Worm (Caenorhabditis elegans) whole organism, L2 larva: ENCODE measurements around the gene T06A10.2.

Source experiments
- ama-1 ChIP-seq: fragments of 150-350 bp; optimal IDR thresholded peaks from 2 replicates; lab custom pipeline; 2018; ENCODE audit warnings: inconsistent platforms
- ceh-16 ChIP-seq: fragments of 150-350 bp; optimal IDR thresholded peaks from 2 replicates; lab custom pipeline; 2014; ENCODE audit warnings: missing biosample characterization, missing genetic modification characterization
- ceh-82 ChIP-seq: fragments of 150-350 bp; optimal IDR thresholded peaks from 2 replicates; lab custom pipeline; 2014; ENCODE audit warnings: missing biosample characterization, missing genetic modification characterization
- dmd-4 ChIP-seq: sonication (generic microtip); optimal IDR thresholded peaks from 2 replicates; lab custom pipeline; 2017; ENCODE audit warnings: missing biosample characterization, missing genetic modification characterization
- nhr-10 ChIP-seq: sonication (generic microtip); optimal IDR thresholded peaks from 2 replicates; lab custom pipeline; 2017; ENCODE audit warnings: missing biosample characterization, missing genetic modification characterization
- nhr-237 ChIP-seq: fragments of 150-350 bp; optimal IDR thresholded peaks from 2 replicates; lab custom pipeline; 2014; ENCODE audit warnings: missing biosample characterization, missing genetic modification characterization
- sem-4 ChIP-seq: fragments of 150-350 bp; optimal IDR thresholded peaks from 2 replicates; lab custom pipeline; 2014; ENCODE audit warnings: missing biosample characterization, missing genetic modification reagents, missing genetic modification characterization
- snpc-4 ChIP-seq: fragments of 150-350 bp; optimal IDR thresholded peaks from 2 replicates; lab custom pipeline; 2014; ENCODE audit warnings: missing biosample characterization, missing genetic modification characterization
- ztf-11 ChIP-seq: sonication (generic microtip); optimal IDR thresholded peaks from 2 replicates; lab custom pipeline; 2017; ENCODE audit warnings: missing biosample characterization, missing genetic modification characterization

DNA sequence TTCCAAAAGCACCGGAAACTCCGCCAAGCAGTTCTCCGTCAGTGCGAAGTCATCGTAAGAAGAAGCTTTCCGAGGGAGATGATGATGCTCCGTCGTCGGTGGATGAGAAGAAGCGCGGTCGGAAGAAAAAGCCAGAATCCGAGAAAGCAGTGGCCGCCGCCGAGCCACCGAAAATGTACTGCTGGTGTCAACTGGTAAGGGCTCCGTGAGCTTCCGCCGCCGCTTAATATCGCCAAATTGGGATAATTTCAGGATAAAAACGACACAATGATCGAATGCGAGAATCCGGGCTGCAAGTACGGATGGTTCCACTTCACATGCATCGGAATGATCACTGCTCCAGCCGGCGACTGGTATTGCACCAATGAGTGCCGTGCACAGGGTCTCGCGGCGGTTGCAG, 30.5 kb upstream of the T06A10.2 start:
- TF ChIP-seq nhr-237 (tag; lab: Kevin White, UChicago) (no peak), sem-4 (tag; lab: Kevin White, UChicago) (no peak), dmd-4 (tag; lab: Kevin White, UChicago) (no peak), ama-1 (lab: Kevin White, UChicago) (no peak), snpc-4 (no peak), ceh-82 (tag; lab: Kevin White, UChicago) (no peak), ceh-16 (tag; lab: Kevin White, UChicago) (no peak), ztf-11 (tag; lab: Kevin White, UChicago) (no peak), nhr-10 (no peak)
